Fruit fly (Drosophila melanogaster): ENCODE results near the gene CG11878.

Gene CG11878

DNA sequence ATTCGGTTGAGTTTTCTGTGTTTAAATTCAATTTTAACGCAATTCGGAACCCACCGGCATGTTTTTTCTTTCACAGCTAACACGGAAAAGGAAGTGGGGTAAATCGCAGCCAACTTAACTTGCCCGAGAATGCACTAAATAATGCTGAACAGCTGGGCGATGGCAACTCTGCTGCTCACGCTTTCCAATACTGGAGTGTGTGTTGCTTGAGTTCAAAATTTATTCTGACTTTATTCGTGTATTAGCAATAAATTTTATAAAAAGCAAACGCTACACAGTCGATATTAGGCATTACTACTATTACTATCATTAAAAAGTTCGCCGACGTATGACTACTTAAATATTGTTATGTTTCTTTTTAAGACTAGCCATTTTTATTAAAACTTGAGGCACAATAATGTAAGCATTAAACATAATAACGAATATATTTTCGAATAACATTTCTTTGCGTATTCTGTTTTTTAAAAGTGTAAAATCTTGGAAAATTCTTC lies 26.2 kb upstream of the CG11878 start, which contains the start of the genes RpS27 and Nup37 (continued):
- TF ChIP-seq Hand (GFP tag; optimal IDR thresholded peaks at IDR 0.05) (peak; percentile 94), CG13123 (GFP tag; optimal IDR thresholded peaks at IDR 0.05) (peak; percentile 100), CG8388 (GFP tag; optimal IDR thresholded peaks at IDR 0.05) (peak; percentile 89), nerfin-2 (GFP tag; IDR thresholded peaks at IDR 0.05; ENCODE audit: partially characterized antibody) (no peak), CG14860 (GFP tag; IDR thresholded peaks at IDR 0.05; ENCODE audit: partially characterized antibody) (no peak), gsb (GFP tag; IDR thresholded peaks at IDR 0.05) (peak; percentile 95), abd-A (tag; optimal IDR thresholded peaks at IDR 0.05) (no peak), dmrt11E (tag; optimal IDR thresholded peaks at IDR 0.05) (peak; percentile 94), hbn (GFP tag; IDR thresholded peaks at IDR 0.05; ENCODE audit: partially characterized antibody) (no peak), mam (GFP tag; optimal IDR thresholded peaks at IDR 0.05) (peak; percentile 98), ato (GFP tag; IDR thresholded peaks at IDR 0.05; ENCODE audit: partially characterized antibody) (no peak), corto (GFP tag; optimal IDR thresholded peaks at IDR 0.05) (peak; percentile 71), tll (GFP tag; optimal IDR thresholded peaks at IDR 0.05) (peak in 1 of 2 experiments; percentile 88), CG5245 (GFP tag; optimal IDR thresholded peaks at IDR 0.05) (peak; percentile 98), Nf-YC (tag; optimal IDR thresholded peaks at IDR 0.05) (peak; percentile 88), CG17359 (tag; optimal IDR thresholded peaks at IDR 0.05) (peak; percentile 97), dimm (GFP tag; IDR thresholded peaks at IDR 0.05) (peak; percentile 92), zf30C (GFP tag; optimal IDR thresholded peaks at IDR 0.05) (peak; percentile 61), Max (GFP tag; optimal IDR thresholded peaks at IDR 0.05) (peak; percentile 98), Rfx (GFP tag; IDR thresholded peaks at IDR 0.05) (peak; percentile 99), danr (GFP tag; IDR thresholded peaks at IDR 0.05) (peak; percentile 82), CG10979 (tag; optimal IDR thresholded peaks at IDR 0.05) (peak; percentile 86), cato (GFP tag; optimal IDR thresholded peaks at IDR 0.05; ENCODE audit: borderline replicate concordance) (peak; percentile 96), C15 (GFP tag; IDR thresholded peaks at IDR 0.05) (peak; percentile 93), Gsc (GFP tag; IDR thresholded peaks at IDR 0.05) (peak; percentile 83; the same call in 1 of the 2 replicates), Jarid2 (GFP tag; optimal IDR thresholded peaks at IDR 0.05) (peak; percentile 94), exex (tag; optimal IDR thresholded peaks at IDR 0.05) (peak; percentile 88), CG14667 (GFP tag; IDR thresholded peaks at IDR 0.05) (peak; percentile 93), PHDP (tag; optimal IDR thresholded peaks at IDR 0.05) (peak; percentile 96), kay (GFP tag; optimal IDR thresholded peaks at IDR 0.05) (peak; percentile 93), D19B (GFP tag; optimal IDR thresholded peaks at IDR 0.05) (peak; percentile 94), pho (GFP tag; optimal IDR thresholded peaks at IDR 0.05) (peak; percentile 99), CG6791 (GFP tag; IDR thresholded peaks at IDR 0.05; ENCODE audit: partially characterized antibody) (peak; percentile 32; the same call in 1 of the 3 replicates), MESR4 (GFP tag; optimal IDR thresholded peaks at IDR 0.05) (peak; percentile 99), Ravus (GFP tag; IDR thresholded peaks at IDR 0.05) (peak; percentile 72), twi (tag; optimal IDR thresholded peaks at IDR 0.05) (peak; percentile 93), CG2678 (tag; optimal IDR thresholded peaks at IDR 0.05) (peak; percentile 92), cg (GFP tag; optimal IDR thresholded peaks at IDR 0.05) (no peak), Fer1 (GFP tag; optimal IDR thresholded peaks at IDR 0.05) (peak; percentile 98), CG13775 (GFP tag; optimal IDR thresholded peaks at IDR 0.05) (peak; percentile 99), CG33213 (GFP tag; optimal IDR thresholded peaks at IDR 0.05) (peak; percentile 99), CG7963 (GFP tag; IDR thresholded peaks at IDR 0.05; ENCODE audit: partially characterized antibody) (no peak), H2.0 (GFP tag; IDR thresholded peaks at IDR 0.05) (peak; percentile 97), CG10462 (GFP tag; optimal IDR thresholded peaks at IDR 0.05) (peak; percentile 93), CG31441 (GFP tag; IDR thresholded peaks at IDR 0.05) (peak; percentile 98), BtbVII (GFP tag; optimal IDR thresholded peaks at IDR 0.05) (peak; percentile 99), CG6254 (GFP tag; optimal IDR thresholded peaks at IDR 0.05) (peak; percentile 89), CG10654 (GFP tag; optimal IDR thresholded peaks at IDR 0.05) (peak; percentile 99), dati (GFP tag; IDR thresholded peaks at IDR 0.05) (peak; percentile 96)
